Fruit fly (Drosophila melanogaster) whole organism: Measurements from ENCODE around the gene CG2930.

Source experiments
- CG8478 ChIP-seq: fragments of >200 bp; optimal IDR thresholded peaks from 2 replicates; lab custom pipeline; 2018; ENCODE audit warnings: inconsistent platforms
- Dll ChIP-seq: fragments of >200 bp; optimal IDR thresholded peaks from 2 replicates; lab custom pipeline; 2017
- EcR ChIP-seq, 2 experiments: fragments of >200 bp; optimal IDR thresholded peaks; 2 replicates each; lab custom pipeline; 2017; ENCODE audit warnings: missing biosample characterization in 2 of 2, missing genetic modification characterization in 2 of 2, missing genetic modification reagents in 2 of 2
- pan ChIP-seq: fragments of >200 bp; optimal IDR thresholded peaks from 2 replicates; lab custom pipeline; 2017
- psq ChIP-seq: fragments of >200 bp; optimal IDR thresholded peaks from 2 replicates; lab custom pipeline; 2017
- usp ChIP-seq: fragments of >200 bp; optimal IDR thresholded peaks from 2 replicates; lab custom pipeline; 2017; ENCODE audit warnings: missing biosample characterization, missing genetic modification characterization, mixed read lengths

The CG2930 gene

dm6 chrX:3842898-3843297 lies 25.9 kb upstream of the CG2930 start:
- TF ChIP-seq CG8478 (lab: Kevin White, UChicago), result no peak
- TF ChIP-seq Dll (lab: Kevin White, UChicago), result no peak
- TF ChIP-seq EcR (GFP tag; optimal IDR thresholded peaks at IDR 0.05; lab: Kevin White, UChicago), result peak in 1 of 2 experiments; percentile 30
- no peak for TF ChIP-seq usp (GFP tag; lab: Kevin White, UChicago)
- TF ChIP-seq pan (lab: Kevin White, UChicago), result no peak
- no peak for TF ChIP-seq psq (lab: Kevin White, UChicago)

- TF ChIP-seq CG8478 (lab: Kevin White, UChicago), result no peak
- TF ChIP-seq usp (GFP tag; lab: Kevin White, UChicago), result no peak
- TF ChIP-seq pan (lab: Kevin White, UChicago), result no peak
- TF ChIP-seq EcR (GFP tag; optimal IDR thresholded peaks at IDR 0.05; lab: Kevin White, UChicago), result no peak
- no peak for TF ChIP-seq psq (lab: Kevin White, UChicago)
- TF ChIP-seq Dll (lab: Kevin White, UChicago), result no peak
Observed at dm6 chrX:3845340-3846161, 23.2 kb upstream of the CG2930 start.

dm6 chrX:3846393-3846792 lies 22.4 kb upstream of the CG2930 start:
- TF ChIP-seq usp (GFP tag; lab: Kevin White, UChicago) (no peak), CG8478 (lab: Kevin White, UChicago) (no peak), Dll (lab: Kevin White, UChicago) (no peak), EcR (GFP tag; optimal IDR thresholded peaks at IDR 0.05; lab: Kevin White, UChicago) (no peak), pan (lab: Kevin White, UChicago) (no peak), psq (lab: Kevin White, UChicago) (no peak)

- no peak for TF ChIP-seq usp (GFP tag; lab: Kevin White, UChicago)
- TF ChIP-seq Dll (lab: Kevin White, UChicago), result no peak
- no peak for TF ChIP-seq EcR (GFP tag; optimal IDR thresholded peaks at IDR 0.05; lab: Kevin White, UChicago)
- no peak for TF ChIP-seq psq (lab: Kevin White, UChicago)
- no peak for TF ChIP-seq CG8478 (lab: Kevin White, UChicago)
- no peak for TF ChIP-seq pan (lab: Kevin White, UChicago)
Observed at dm6 chrX:3849419-3850028, 19.2 kb upstream of the CG2930 start.

DNA sequence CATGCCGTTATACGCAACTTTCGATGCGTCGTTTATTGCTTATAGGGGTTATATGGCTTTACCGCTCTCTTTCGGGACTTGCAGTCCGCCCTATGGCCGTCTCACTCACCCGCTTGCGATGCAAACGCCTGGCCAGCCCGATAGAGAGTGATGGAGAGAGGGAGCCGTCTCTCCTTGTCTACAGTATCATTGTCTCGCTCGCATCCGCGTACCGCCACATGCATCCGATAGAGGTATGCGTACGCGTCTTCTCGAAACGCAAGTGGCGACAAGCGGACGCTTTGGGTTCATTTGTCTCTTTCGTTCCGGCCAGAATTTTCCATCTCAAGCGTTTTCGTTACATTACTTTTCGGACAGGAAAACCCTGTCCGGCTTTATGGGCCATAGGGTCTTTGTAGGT lies 7.6 kb upstream of the CG2930 start:
- TF ChIP-seq EcR (GFP tag; optimal IDR thresholded peaks at IDR 0.05; lab: Kevin White, UChicago), result no peak
- peak; percentile 75 for TF ChIP-seq CG8478 (lab: Kevin White, UChicago)

dm6 chrX:3862319-3862919 lies 6.4 kb upstream of the CG2930 start:
- TF ChIP-seq CG8478 (lab: Kevin White, UChicago) (no peak), usp (GFP tag; lab: Kevin White, UChicago) (no peak), EcR (GFP tag; optimal IDR thresholded peaks at IDR 0.05; lab: Kevin White, UChicago) (no peak), psq (lab: Kevin White, UChicago) (no peak), pan (lab: Kevin White, UChicago) (no peak), Dll (lab: Kevin White, UChicago) (no peak)

- TF ChIP-seq usp (GFP tag; lab: Kevin White, UChicago) (no peak), EcR (GFP tag; optimal IDR thresholded peaks at IDR 0.05; lab: Kevin White, UChicago) (no peak), psq (lab: Kevin White, UChicago) (no peak)
Observed at dm6 chrX:3866104-3866503, 2.7 kb upstream of the CG2930 start.

- TF ChIP-seq Dll (lab: Kevin White, UChicago) (no peak), usp (GFP tag; lab: Kevin White, UChicago) (no peak), pan (lab: Kevin White, UChicago) (no peak), psq (lab: Kevin White, UChicago) (no peak), EcR (GFP tag; optimal IDR thresholded peaks at IDR 0.05; lab: Kevin White, UChicago) (no peak), CG8478 (lab: Kevin White, UChicago) (no peak)
Observed at dm6 chrX:3866844-3867457, 1.8 kb upstream of the CG2930 start.

dm6 chrX:3867782-3868181 lies 991 bp upstream of the CG2930 start:
- TF ChIP-seq EcR (GFP tag; optimal IDR thresholded peaks at IDR 0.05; lab: Kevin White, UChicago), result no peak
- no peak for TF ChIP-seq psq (lab: Kevin White, UChicago)
- no peak for TF ChIP-seq usp (GFP tag; lab: Kevin White, UChicago)
- TF ChIP-seq pan (lab: Kevin White, UChicago), result no peak
- TF ChIP-seq CG8478 (lab: Kevin White, UChicago), result no peak
- no peak for TF ChIP-seq Dll (lab: Kevin White, UChicago)

- TF ChIP-seq pan (lab: Kevin White, UChicago) (no peak), Dll (lab: Kevin White, UChicago) (no peak), EcR (GFP tag; optimal IDR thresholded peaks at IDR 0.05; lab: Kevin White, UChicago) (no peak), usp (GFP tag; lab: Kevin White, UChicago) (no peak), CG8478 (lab: Kevin White, UChicago) (no peak), psq (lab: Kevin White, UChicago) (no peak)
Observed at dm6 chrX:3869092-3869491, 319 bp downstream of the CG2930 start.

- TF ChIP-seq psq (lab: Kevin White, UChicago) (no peak), usp (GFP tag; lab: Kevin White, UChicago) (no peak), CG8478 (lab: Kevin White, UChicago) (no peak), Dll (lab: Kevin White, UChicago) (no peak), EcR (GFP tag; optimal IDR thresholded peaks at IDR 0.05; lab: Kevin White, UChicago) (no peak), pan (lab: Kevin White, UChicago) (no peak)
Observed at dm6 chrX:3870577-3870976, 1.8 kb downstream of the CG2930 start.
